Worm (Caenorhabditis elegans) whole organism, midembryonic: ENCODE measurements around the gene Y51B9A.7.

Experiments used
- T22C8.4 ChIP-seq: fragments of 200-800 bp; sonication (Bioruptor generic); IDR thresholded peaks from 2 replicates; pipeline ENCODE4 v1.3.6; 2022; ENCODE audit warnings: missing genetic modification characterization, missing compliant biosample characterization
- med-1 ChIP-seq: sonication (generic microtip); optimal IDR thresholded peaks from 2 replicates; lab custom pipeline; 2017; ENCODE audit warnings: missing genetic modification characterization, mild to moderate bottlenecking, missing compliant biosample characterization, antibody characterized with exemption, missing genetic modification reagents; ENCODE audit not compliant: insufficient read depth

ce11 chrII:9443522-9443921 is 43.7 kb downstream of the Y51B9A.7 start, which contains the start of gene chil-15:
- no peak for TF ChIP-seq T22C8.4 (GFP tag; lab: Robert Waterston, UW)
- no peak for TF ChIP-seq med-1 (GFP tag; lab: Kevin White, UChicago)
